Worm (Caenorhabditis elegans): ENCODE results near the gene mrps-28.

The mrps-28 gene

ce11 chrV:19691271-19691886 is 47.3 kb downstream of the mrps-28 start:
- TF ChIP-seq lin-39 (tag; optimal IDR thresholded peaks at IDR 0.05) (no peak), lin-35 (GFP tag; optimal IDR thresholded peaks at IDR 0.05) (no peak), jun-1 (tag; optimal IDR thresholded peaks at IDR 0.05) (no peak), ceh-88 (GFP tag; IDR thresholded peaks at IDR 0.05) (no peak), hpl-2 (GFP tag; optimal IDR thresholded peaks at IDR 0.05) (no peak), nhr-11 (tag; optimal IDR thresholded peaks at IDR 0.05) (no peak), pqm-1 (tag; optimal IDR thresholded peaks at IDR 0.05) (no peak), efl-1 (optimal IDR thresholded peaks at IDR 0.05) (no peak), efl-1 (GFP tag; optimal IDR thresholded peaks at IDR 0.05 in 1 of 2) (no peak), vab-15 (tag; optimal IDR thresholded peaks at IDR 0.05) (no peak), zip-4 (GFP tag; optimal IDR thresholded peaks at IDR 0.05) (no peak), ceh-63 (GFP tag; optimal IDR thresholded peaks at IDR 0.05) (no peak), unc-86 (tag; optimal IDR thresholded peaks at IDR 0.05) (no peak)

DNA sequence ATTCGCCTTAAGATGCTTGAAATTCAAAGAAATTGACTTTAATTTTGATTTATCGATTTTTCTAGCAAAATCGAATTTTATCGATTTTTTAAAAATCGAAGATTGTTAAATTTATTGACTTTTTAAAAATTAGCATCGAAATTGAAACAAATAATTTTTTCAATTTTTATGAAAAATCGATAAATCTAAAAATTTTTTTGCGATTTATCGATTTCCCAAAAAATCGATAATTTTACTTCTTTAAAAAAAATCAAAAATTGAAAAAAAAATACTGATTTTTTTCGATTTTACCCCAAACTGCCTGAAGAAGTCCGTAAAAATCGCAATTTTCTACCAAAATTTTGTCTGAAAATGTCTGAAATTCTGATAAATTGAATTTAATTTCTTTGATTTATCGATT is 47.9 kb downstream of the mrps-28 start:
- TF ChIP-seq nhr-85 (tag) (no peak), mdl-1 (tag; optimal IDR thresholded peaks at IDR 0.05) (no peak), zag-1 (tag; optimal IDR thresholded peaks at IDR 0.05) (no peak), lir-3 (tag; optimal IDR thresholded peaks at IDR 0.05; ENCODE audit: poor library complexity) (no peak), nhr-237 (tag; optimal IDR thresholded peaks at IDR 0.05) (no peak), nhr-12 (tag; optimal IDR thresholded peaks at IDR 0.05) (no peak), ceh-63 (GFP tag; optimal IDR thresholded peaks at IDR 0.05) (no peak), lin-35 (GFP tag; optimal IDR thresholded peaks at IDR 0.05) (no peak), sup-37 (GFP tag; optimal IDR thresholded peaks at IDR 0.05) (no peak), pqm-1 (tag; optimal IDR thresholded peaks at IDR 0.05) (no peak), swsn-7 (tag; optimal IDR thresholded peaks at IDR 0.05) (no peak), jun-1 (tag; optimal IDR thresholded peaks at IDR 0.05) (no peak), nhr-76 (tag; optimal IDR thresholded peaks at IDR 0.05) (no peak), ama-1 (optimal IDR thresholded peaks at IDR 0.05) (no peak), lin-14 (GFP tag; optimal IDR thresholded peaks at IDR 0.05) (no peak), isw-1 (GFP tag; IDR thresholded peaks at IDR 0.05) (no peak), sptf-1 (tag; optimal IDR thresholded peaks at IDR 0.05) (no peak), pag-3 (tag; optimal IDR thresholded peaks at IDR 0.05; ENCODE audit: borderline replicate concordance, insufficient read depth) (no peak), nhr-28 (tag; optimal IDR thresholded peaks at IDR 0.05) (no peak), unc-62 (GFP tag; optimal IDR thresholded peaks at IDR 0.05) (no peak)
